Fruit fly (Drosophila melanogaster) whole organism, pupa: Measurements from ENCODE around the gene Cpr5C.

Experiments used
- CG12605 ChIP-seq: fragments of 200-800 bp; sonication (Bioruptor generic); IDR thresholded peaks from 2 replicates; pipeline ENCODE4 v1.3.6; 2022; ENCODE audit warnings: missing biosample characterization, missing genetic modification characterization
- CG32121 ChIP-seq: fragments of 200-800 bp; sonication (Bioruptor generic); IDR thresholded peaks from 2 replicates; pipeline ENCODE4 v1.3.6; 2022; ENCODE audit warnings: missing biosample characterization, missing genetic modification characterization
- CG8159 ChIP-seq: fragments of 200-800 bp; sonication (Bioruptor generic); optimal IDR thresholded peaks from 3 replicates; lab custom pipeline; 2018; ENCODE audit warnings: missing biosample characterization, mild to moderate bottlenecking, missing genetic modification characterization, moderate library complexity
- CG8301 ChIP-seq: fragments of 200-800 bp; sonication (Bioruptor generic); optimal IDR thresholded peaks from 2 replicates; lab custom pipeline; 2018; ENCODE audit warnings: missing biosample characterization, mild to moderate bottlenecking, missing genetic modification characterization
- CG9948 ChIP-seq: fragments of 200-800 bp; sonication (Bioruptor generic); optimal IDR thresholded peaks from 2 replicates; lab custom pipeline; 2018; ENCODE audit warnings: missing biosample characterization, mild to moderate bottlenecking, missing genetic modification characterization, moderate library complexity
- Pif1A ChIP-seq: fragments of 200-800 bp; sonication (Bioruptor generic); optimal IDR thresholded peaks from 3 replicates; lab custom pipeline; 2016; ENCODE audit warnings: missing biosample characterization, missing genetic modification characterization
- fd96Ca ChIP-seq: fragments of 200-800 bp; sonication (Bioruptor generic); IDR thresholded peaks from 3 replicates; pipeline ENCODE4 v1.3.6; 2022; ENCODE audit warnings: missing biosample characterization, missing genetic modification characterization
- rn ChIP-seq: fragments of 200-800 bp; sonication (Bioruptor generic); IDR thresholded peaks from 2 replicates; pipeline ENCODE4 v1.3.6; 2022; ENCODE audit warnings: missing biosample characterization, missing genetic modification characterization

DNA sequence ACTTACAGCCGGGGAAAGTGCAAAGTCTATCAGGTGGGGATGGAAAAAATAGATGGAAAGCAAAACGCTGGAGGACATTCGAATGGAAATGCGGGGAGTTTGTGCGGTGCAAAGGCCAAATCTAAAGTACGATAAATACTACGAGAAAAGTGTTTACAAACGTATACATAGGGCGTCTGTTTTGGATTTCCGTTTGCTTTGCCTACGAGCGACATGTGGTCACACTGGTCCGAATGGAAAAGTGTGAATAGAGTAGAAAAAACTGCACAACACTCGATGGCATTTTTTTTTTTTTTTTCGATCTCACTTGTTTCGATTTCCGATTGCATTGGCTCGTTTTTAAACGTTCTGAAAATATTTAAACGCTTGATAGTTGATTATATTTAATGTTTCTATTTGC lies 35.3 kb downstream of the Cpr5C start:
- TF ChIP-seq CG12605 (no peak), CG32121 (GFP tag; lab: Robert Waterston, UW) (no peak), rn (GFP tag; lab: Robert Waterston, UW) (no peak), fd96Ca (GFP tag; lab: Robert Waterston, UW) (no peak), CG9948 (no peak), CG8159 (tag; lab: Kevin White, UChicago) (no peak), Pif1A (GFP tag; lab: Kevin White, UChicago) (no peak), CG8301 (tag; lab: Kevin White, UChicago) (no peak)
